Worm (Caenorhabditis elegans): ENCODE data around the gene T25B9.12.

DNA sequence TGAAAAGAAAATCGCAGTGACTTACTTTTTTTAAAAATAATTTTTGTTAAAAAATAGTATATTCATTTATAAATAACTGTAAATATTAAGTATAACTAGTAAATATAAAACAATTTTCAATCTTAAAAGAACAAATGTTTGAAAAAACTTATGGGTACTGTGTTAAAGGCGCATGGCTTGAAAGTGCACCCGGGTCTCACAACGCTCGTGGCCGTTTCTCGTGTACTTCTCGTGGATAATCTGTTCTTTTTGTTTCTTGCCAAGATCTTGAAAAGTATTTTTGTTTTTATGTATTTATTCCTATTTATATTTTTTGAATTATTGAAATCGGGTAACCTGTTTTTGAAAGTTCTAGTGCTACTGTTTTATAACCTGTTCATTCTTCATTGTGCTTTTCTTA, 918 bp downstream of the T25B9.12 start:
- TF ChIP-seq pqm-1 (tag; optimal IDR thresholded peaks at IDR 0.05) (no peak), nhr-11 (tag; optimal IDR thresholded peaks at IDR 0.05) (no peak), elt-1 (tag; optimal IDR thresholded peaks at IDR 0.05) (no peak), nhr-12 (tag; optimal IDR thresholded peaks at IDR 0.05) (no peak), lin-15B (tag; optimal IDR thresholded peaks at IDR 0.05) (no peak), ceh-28 (tag; optimal IDR thresholded peaks at IDR 0.05) (no peak), ama-1 (optimal IDR thresholded peaks at IDR 0.05) (no peak), unc-62 (GFP tag; optimal IDR thresholded peaks at IDR 0.05) (no peak), pha-4 (tag; optimal IDR thresholded peaks at IDR 0.05) (no peak), jun-1 (tag; optimal IDR thresholded peaks at IDR 0.05) (no peak)

Measured in whole organism, L3 larva.